Fruit fly (Drosophila melanogaster) whole organism, pupa: ENCODE results near the gene Nin.

Experiments
- CG10348 ChIP-seq: fragments of 200-800 bp; sonication (Bioruptor generic); IDR thresholded peaks from 2 replicates; pipeline ENCODE4 v1.3.6; 2022; ENCODE audit warnings: missing biosample characterization, missing genetic modification characterization
- CG12605 ChIP-seq: fragments of 200-800 bp; sonication (Bioruptor generic); IDR thresholded peaks from 2 replicates; pipeline ENCODE4 v1.3.6; 2022; ENCODE audit warnings: missing biosample characterization, missing genetic modification characterization
- CG13204 ChIP-seq: fragments of 200-800 bp; sonication (Bioruptor generic); optimal IDR thresholded peaks from 2 replicates; lab custom pipeline; 2018; ENCODE audit warnings: missing biosample characterization, mild to moderate bottlenecking, missing genetic modification characterization, moderate library complexity
- CG14655 ChIP-seq: fragments of 200-800 bp; sonication (Bioruptor generic); optimal IDR thresholded peaks from 3 replicates; lab custom pipeline; 2017; ENCODE audit warnings: mild to moderate bottlenecking, missing biosample characterization, missing genetic modification reagents, missing genetic modification characterization
- CG15710 ChIP-seq: fragments of 200-800 bp; sonication (Bioruptor generic); optimal IDR thresholded peaks from 2 replicates; lab custom pipeline; 2018; ENCODE audit warnings: missing biosample characterization, mild to moderate bottlenecking, missing genetic modification characterization, moderate library complexity
- CG17806 ChIP-seq: fragments of 200-800 bp; sonication (Bioruptor generic); optimal IDR thresholded peaks from 2 replicates; lab custom pipeline; 2018; ENCODE audit warnings: missing biosample characterization, mild to moderate bottlenecking, missing genetic modification characterization, moderate library complexity
- CG32121 ChIP-seq: fragments of 200-800 bp; sonication (Bioruptor generic); IDR thresholded peaks from 2 replicates; pipeline ENCODE4 v1.3.6; 2022; ENCODE audit warnings: missing biosample characterization, missing genetic modification characterization
- CG34367 ChIP-seq: fragments of 200-800 bp; sonication (Bioruptor generic); optimal IDR thresholded peaks from 2 replicates; lab custom pipeline; 2018; ENCODE audit warnings: missing biosample characterization, mild to moderate bottlenecking, missing genetic modification characterization
- CG4496 ChIP-seq: fragments of 200-800 bp; sonication (Bioruptor generic); IDR thresholded peaks from 3 replicates; pipeline ENCODE4 v1.3.6; 2022; ENCODE audit warnings: missing biosample characterization, missing genetic modification characterization
- CG8159 ChIP-seq: fragments of 200-800 bp; sonication (Bioruptor generic); optimal IDR thresholded peaks from 3 replicates; lab custom pipeline; 2018; ENCODE audit warnings: missing biosample characterization, mild to moderate bottlenecking, missing genetic modification characterization, moderate library complexity
- CG8301 ChIP-seq: fragments of 200-800 bp; sonication (Bioruptor generic); optimal IDR thresholded peaks from 2 replicates; lab custom pipeline; 2018; ENCODE audit warnings: missing biosample characterization, mild to moderate bottlenecking, missing genetic modification characterization
- CG9948 ChIP-seq: fragments of 200-800 bp; sonication (Bioruptor generic); optimal IDR thresholded peaks from 2 replicates; lab custom pipeline; 2018; ENCODE audit warnings: missing biosample characterization, mild to moderate bottlenecking, missing genetic modification characterization, moderate library complexity
- D1 ChIP-seq: fragments of 200-800 bp; sonication (Bioruptor generic); optimal IDR thresholded peaks from 2 replicates; lab custom pipeline; 2018; ENCODE audit warnings: missing biosample characterization, mild to moderate bottlenecking, missing genetic modification characterization, moderate library complexity
- EcR ChIP-seq: fragments of 200-800 bp; sonication (Bioruptor generic); optimal IDR thresholded peaks from 3 replicates; lab custom pipeline; 2019; ENCODE audit warnings: missing biosample characterization, missing genetic modification characterization, mild to moderate bottlenecking, moderate library complexity, missing genetic modification reagents
- Ets98B ChIP-seq: fragments of 200-800 bp; sonication (Bioruptor generic); IDR thresholded peaks from 2 replicates; pipeline ENCODE4 v1.3.6; 2022; ENCODE audit warnings: missing biosample characterization, missing genetic modification characterization
- Pif1A ChIP-seq: fragments of 200-800 bp; sonication (Bioruptor generic); optimal IDR thresholded peaks from 3 replicates; lab custom pipeline; 2016; ENCODE audit warnings: missing biosample characterization, missing genetic modification characterization
- Pif1B ChIP-seq: fragments of 200-800 bp; sonication (Bioruptor generic); optimal IDR thresholded peaks from 3 replicates; lab custom pipeline; 2016; ENCODE audit warnings: missing biosample characterization, missing genetic modification characterization
- Snoo ChIP-seq: fragments of 200-800 bp; sonication (Bioruptor generic); optimal IDR thresholded peaks from 3 replicates; lab custom pipeline; 2017; ENCODE audit warnings: missing biosample characterization, mild to moderate bottlenecking, missing genetic modification characterization, inconsistent platforms
- fd96Ca ChIP-seq: fragments of 200-800 bp; sonication (Bioruptor generic); IDR thresholded peaks from 3 replicates; pipeline ENCODE4 v1.3.6; 2022; ENCODE audit warnings: missing biosample characterization, missing genetic modification characterization
- gl ChIP-seq: fragments of 200-800 bp; sonication (Bioruptor generic); optimal IDR thresholded peaks from 2 replicates; lab custom pipeline; 2018; ENCODE audit warnings: missing biosample characterization, mild to moderate bottlenecking, missing genetic modification characterization
- rn ChIP-seq: fragments of 200-800 bp; sonication (Bioruptor generic); IDR thresholded peaks from 2 replicates; pipeline ENCODE4 v1.3.6; 2022; ENCODE audit warnings: missing biosample characterization, missing genetic modification characterization

The Nin gene

DNA sequence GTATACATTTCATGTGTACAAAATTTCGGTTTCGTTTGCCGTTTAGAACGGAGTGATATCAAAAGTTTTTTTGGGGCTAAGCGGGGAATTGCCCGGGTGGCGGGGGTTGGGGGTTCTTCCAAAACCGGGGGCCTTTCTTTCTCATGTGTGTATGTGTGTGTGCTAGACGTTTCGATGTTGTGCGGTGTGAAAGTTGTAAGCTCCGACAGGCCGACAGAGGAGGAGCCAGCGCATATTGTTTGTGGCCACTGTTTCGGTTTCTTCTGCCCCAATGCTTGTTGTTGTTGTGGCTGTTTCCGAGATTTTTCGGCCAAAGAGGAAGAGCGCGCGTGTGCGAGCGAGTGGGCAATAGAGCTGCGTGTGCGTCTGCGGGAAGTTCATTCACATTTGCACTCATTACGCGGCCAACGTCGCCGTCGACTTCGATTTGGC is 21.9 kb upstream of the Nin start:
- no peak for TF ChIP-seq CG34367 (tag; lab: Kevin White, UChicago)
- peak; percentile 47 for TF ChIP-seq EcR

DNA sequence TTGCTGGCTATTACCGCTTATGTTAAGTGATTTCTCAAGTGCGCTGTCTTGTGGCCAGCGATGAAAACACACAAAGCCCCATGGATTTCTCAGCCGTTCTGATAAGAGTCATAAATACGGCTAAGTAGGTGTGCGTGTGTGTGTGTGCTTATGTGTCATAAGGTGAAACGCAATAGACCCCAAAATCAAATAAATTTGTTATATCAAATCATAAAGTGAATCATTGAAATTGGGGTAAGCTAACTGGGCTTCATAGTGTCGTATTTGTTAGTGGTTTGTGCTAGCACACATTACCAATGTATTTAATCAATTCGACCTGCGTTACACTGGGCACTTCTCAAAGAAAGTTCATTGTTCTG is 21.3 kb upstream of the Nin start:
- TF ChIP-seq CG15710 (no peak), CG4496 (GFP tag; lab: Robert Waterston, UW) (0 out of 3 replicates have a peak, but pooled peaks have one; percentile 1)
- TF ChIP-seq, all 21 proteins: peak for 1

DNA sequence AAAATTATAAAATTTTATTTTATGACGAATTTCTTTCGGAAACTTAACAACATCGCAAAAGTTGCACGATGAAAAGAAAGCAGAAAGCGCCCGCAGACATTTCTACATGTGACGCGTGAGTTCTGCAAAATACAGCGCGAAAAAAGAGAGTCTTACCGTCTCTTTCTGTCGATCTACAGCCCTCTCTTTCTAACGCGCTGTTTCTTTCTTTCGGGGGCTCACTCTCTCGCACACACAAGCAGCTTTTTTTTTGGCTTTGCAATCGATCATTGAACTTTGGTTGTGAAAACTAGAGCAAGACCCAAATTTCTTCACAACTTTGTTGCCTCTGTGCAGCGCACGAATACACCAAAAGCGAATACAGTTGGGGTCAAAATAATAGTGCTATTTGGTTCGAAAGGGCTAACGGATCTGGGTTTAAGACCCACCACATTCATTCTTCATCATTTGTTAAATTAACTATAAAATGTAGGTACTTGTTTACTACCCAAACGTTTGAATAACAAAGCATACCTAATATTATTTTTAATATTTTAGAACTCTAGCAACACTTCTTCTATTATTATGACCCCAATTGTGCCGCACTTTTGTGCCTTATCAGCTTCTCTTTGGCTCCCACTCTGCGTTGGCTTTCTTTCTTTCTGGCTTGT is 20.8 kb upstream of the Nin start:
- TF ChIP-seq CG8159 (tag; lab: Kevin White, UChicago) (peak; percentile 40), CG34367 (tag; lab: Kevin White, UChicago) (no peak), fd96Ca (GFP tag; lab: Robert Waterston, UW) (0 out of 3 replicates have a peak, but pooled peaks have one; percentile 27), CG8301 (tag; lab: Kevin White, UChicago) (peak; percentile 54), CG14655 (GFP tag; lab: Kevin White, UChicago) (peak; percentile 45), CG13204 (GFP tag; lab: Kevin White, UChicago) (no peak), CG4496 (GFP tag; lab: Robert Waterston, UW) (peak; percentile 60; the same call in 2 of the 3 replicates), Snoo (tag; lab: Kevin White, UChicago) (peak; percentile 78), CG17806 (tag; lab: Kevin White, UChicago) (peak; percentile 27), rn (GFP tag; lab: Robert Waterston, UW) (no peak), gl (tag; lab: Kevin White, UChicago) (no peak), Pif1B (GFP tag; lab: Kevin White, UChicago) (peak; percentile 6), CG9948 (peak; percentile 42), D1 (no peak), Ets98B (no peak), CG15710 (peak; percentile 53), EcR (no peak), Pif1A (peak; percentile 73), CG10348 (GFP tag; lab: Robert Waterston, UW) (no peak), CG32121 (GFP tag; lab: Robert Waterston, UW) (peak; percentile 73), CG12605 (GFP tag; lab: Robert Waterston, UW) (no peak)

DNA sequence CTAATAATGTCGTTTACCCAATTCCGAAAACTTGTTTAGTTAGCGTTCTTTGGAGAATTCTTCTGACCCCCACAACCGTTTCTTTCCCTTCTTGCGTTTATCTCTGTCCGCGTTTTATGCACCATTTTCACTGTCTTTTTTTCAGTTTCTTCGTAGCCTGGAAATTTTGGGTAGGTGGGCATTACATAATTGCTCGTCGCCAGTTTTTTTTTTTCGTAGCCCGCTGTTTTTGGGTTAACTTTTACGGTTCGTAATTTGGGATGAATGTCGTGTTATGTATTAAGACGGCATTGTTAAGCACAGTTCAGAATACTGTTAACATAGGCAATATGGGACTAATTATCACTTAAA is 19.6 kb upstream of the Nin start:
- TF ChIP-seq Ets98B, result no peak
- no peak for TF ChIP-seq rn (GFP tag; lab: Robert Waterston, UW)
- TF ChIP-seq CG15710, result no peak
- no peak for TF ChIP-seq CG13204 (GFP tag; lab: Kevin White, UChicago)
- TF ChIP-seq CG14655 (GFP tag; lab: Kevin White, UChicago), result no peak
- TF ChIP-seq, all 21 proteins: peak for 0

DNA sequence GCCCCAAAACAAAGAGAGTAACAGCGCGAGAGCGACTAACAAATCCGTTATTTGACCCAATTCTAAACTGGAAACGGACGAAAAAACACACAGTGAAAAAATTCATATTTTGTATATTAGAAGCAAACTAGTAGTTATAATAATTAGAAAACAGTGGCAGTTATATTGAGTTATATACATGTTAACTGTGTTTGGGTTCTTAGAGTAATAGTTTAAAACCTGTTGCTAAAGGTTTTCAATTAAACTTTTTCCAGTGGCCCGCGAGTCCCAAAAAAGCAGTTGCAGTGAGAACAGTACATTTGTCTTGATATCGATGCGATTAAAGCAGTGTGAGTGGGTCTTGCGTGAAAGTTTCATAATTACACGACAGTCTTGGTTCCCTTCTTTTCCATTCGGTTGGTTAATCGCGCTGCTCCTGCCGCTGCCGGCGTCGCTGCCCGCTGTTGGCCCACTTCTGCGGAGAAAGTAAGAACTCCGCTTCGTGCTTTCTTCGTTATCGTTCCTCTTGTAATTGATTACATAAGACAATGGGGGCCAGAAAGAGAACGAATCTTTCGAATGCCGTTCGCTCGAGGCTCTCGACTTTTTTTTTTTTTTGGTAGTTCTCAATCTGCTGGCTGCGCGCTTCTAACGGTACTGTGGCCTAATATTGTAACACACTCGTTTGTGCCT is 19.1 kb upstream of the Nin start:
- TF ChIP-seq CG8301 (tag; lab: Kevin White, UChicago), result peak; percentile 83
- peak; percentile 54 for TF ChIP-seq CG14655 (GFP tag; lab: Kevin White, UChicago)
- TF ChIP-seq D1, result no peak
- peak; percentile 28 for TF ChIP-seq Pif1B (GFP tag; lab: Kevin White, UChicago)
- no peak for TF ChIP-seq CG10348 (GFP tag; lab: Robert Waterston, UW)
- TF ChIP-seq EcR, result no peak
- TF ChIP-seq CG32121 (GFP tag; lab: Robert Waterston, UW), result peak; percentile 34; the same call in 1 of the 2 replicates
- peak; percentile 91 for TF ChIP-seq Snoo (tag; lab: Kevin White, UChicago)
- TF ChIP-seq fd96Ca (GFP tag; lab: Robert Waterston, UW), result 0 out of 3 replicates have a peak, but pooled peaks have one; percentile 23
- no peak for TF ChIP-seq CG9948
- TF ChIP-seq Pif1A, result peak; percentile 4
- no peak for TF ChIP-seq CG4496 (GFP tag; lab: Robert Waterston, UW)
- TF ChIP-seq Ets98B, result 0 out of 2 replicates have a peak, but pooled peaks have one; percentile 25
- no peak for TF ChIP-seq rn (GFP tag; lab: Robert Waterston, UW)
- TF ChIP-seq gl (tag; lab: Kevin White, UChicago), result no peak
- TF ChIP-seq CG15710, result no peak
- TF ChIP-seq, all 21 proteins: peak for 8

DNA sequence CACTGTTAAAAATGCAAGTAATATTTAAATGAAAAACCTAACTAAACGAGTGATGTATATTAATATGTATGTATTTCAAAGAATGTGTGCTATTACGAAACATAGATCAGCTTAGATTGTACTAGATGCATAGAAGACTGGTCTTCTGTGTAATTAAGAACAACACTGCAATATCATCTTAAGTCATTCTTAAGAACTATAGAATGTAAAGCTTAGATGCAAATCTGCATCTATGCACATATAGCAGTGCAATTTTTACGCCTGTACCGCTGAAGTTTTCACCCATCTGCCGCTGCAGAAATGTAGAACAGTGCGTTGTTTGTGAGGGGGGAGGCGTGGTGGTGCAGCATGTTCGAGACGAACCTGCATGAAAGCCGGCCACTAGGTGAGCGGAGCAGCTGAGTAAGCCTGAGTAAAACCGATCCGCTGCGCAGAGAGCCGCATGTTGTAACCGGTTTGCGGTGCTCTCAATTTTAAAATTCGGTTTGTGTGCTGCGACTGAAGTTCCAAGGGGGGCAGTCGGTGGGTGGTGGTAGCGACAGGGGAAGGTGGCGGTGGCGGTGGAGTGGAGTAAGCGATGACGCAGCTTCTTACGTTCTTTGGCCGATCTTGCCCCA is 18.4 kb upstream of the Nin start:
- TF ChIP-seq CG13204 (GFP tag; lab: Kevin White, UChicago), result peak; percentile 96
- no peak for TF ChIP-seq CG10348 (GFP tag; lab: Robert Waterston, UW)
- TF ChIP-seq gl (tag; lab: Kevin White, UChicago), result peak; percentile 86
- TF ChIP-seq rn (GFP tag; lab: Robert Waterston, UW), result 0 out of 2 replicates have a peak, but pooled peaks have one; percentile 16
- TF ChIP-seq CG4496 (GFP tag; lab: Robert Waterston, UW), result no peak; the same call in 2 of the 3 replicates
- no peak for TF ChIP-seq CG32121 (GFP tag; lab: Robert Waterston, UW)
- TF ChIP-seq fd96Ca (GFP tag; lab: Robert Waterston, UW), result no peak
- TF ChIP-seq CG9948, result peak; percentile 89
- peak; percentile 91 for TF ChIP-seq CG15710
- TF ChIP-seq Pif1A, result peak; percentile 85
- TF ChIP-seq Pif1B (GFP tag; lab: Kevin White, UChicago), result peak; percentile 78
- peak; percentile 81 for TF ChIP-seq CG14655 (GFP tag; lab: Kevin White, UChicago)
- TF ChIP-seq Snoo (tag; lab: Kevin White, UChicago), result no peak
- no peak for TF ChIP-seq CG12605 (GFP tag; lab: Robert Waterston, UW)
- peak; percentile 94 for TF ChIP-seq CG17806 (tag; lab: Kevin White, UChicago)
- TF ChIP-seq EcR, result peak; percentile 83
- peak; percentile 88 for TF ChIP-seq CG8301 (tag; lab: Kevin White, UChicago)
- no peak for TF ChIP-seq Ets98B
- peak; percentile 88 for TF ChIP-seq CG34367 (tag; lab: Kevin White, UChicago)
- peak; percentile 96 for TF ChIP-seq CG8159 (tag; lab: Kevin White, UChicago)
- peak; percentile 84 for TF ChIP-seq D1
